Worm (Caenorhabditis elegans): ENCODE results near the gene Y7A5A.9.

Gene Y7A5A.9

ce11 chrX:15826866-15827265 lies at the start of gene Y7A5A.9:
TSS of gene Y7A5A.9 (plus strand) at chrX:15827166.
- no peak for TF ChIP-seq dao-5 (tag; optimal IDR thresholded peaks at IDR 0.05)
- no peak for TF ChIP-seq him-1 (tag; optimal IDR thresholded peaks at IDR 0.05)
- TF ChIP-seq W03F9.2 (tag; optimal IDR thresholded peaks at IDR 0.05) = no peak

- TF ChIP-seq W03F9.2 (tag; optimal IDR thresholded peaks at IDR 0.05) = no peak
- TF ChIP-seq dao-5 (tag; optimal IDR thresholded peaks at IDR 0.05) = no peak
- TF ChIP-seq him-1 (tag; optimal IDR thresholded peaks at IDR 0.05) = no peak
Observed at ce11 chrX:15779503-15779902, 47.5 kb upstream of the Y7A5A.9 start.

ce11 chrX:15782027-15782426 lies 44.9 kb upstream of the Y7A5A.9 start, which contains the start of gene Y7A5A.24:
TSS of gene Y7A5A.24 (minus strand) at chrX:15782127.
- TF ChIP-seq dao-5 (tag; optimal IDR thresholded peaks at IDR 0.05) (no peak), him-1 (tag; optimal IDR thresholded peaks at IDR 0.05) (no peak), W03F9.2 (tag; optimal IDR thresholded peaks at IDR 0.05) (no peak)

DNA sequence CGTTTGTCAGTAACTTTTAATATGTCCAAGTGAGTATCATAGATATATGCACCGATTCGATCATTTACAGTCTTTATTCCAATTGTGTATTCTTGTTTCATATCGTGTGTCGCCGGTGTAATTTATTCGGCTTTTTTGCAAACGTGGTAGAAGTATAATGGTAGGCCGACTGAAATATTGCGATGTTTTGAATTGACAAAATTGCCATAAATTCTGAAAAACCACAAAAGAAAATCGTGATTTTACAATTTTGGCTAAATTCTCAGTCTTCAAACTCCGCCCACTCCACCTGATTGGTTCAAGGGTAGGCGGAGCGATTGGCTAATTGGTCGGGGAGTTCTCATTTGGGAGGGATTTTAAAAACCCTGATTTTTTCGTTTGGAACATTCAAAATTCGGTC lies 42.4 kb upstream of the Y7A5A.9 start, which contains the start of gene Y7A5A.3:
Gene Y7A5A.3 (minus strand): TSS at position 101 of the 400 bp plus-strand sequence.
- no peak for TF ChIP-seq dao-5 (tag; optimal IDR thresholded peaks at IDR 0.05)
- TF ChIP-seq him-1 (tag; optimal IDR thresholded peaks at IDR 0.05) = no peak
- TF ChIP-seq W03F9.2 (tag; optimal IDR thresholded peaks at IDR 0.05) = no peak

DNA sequence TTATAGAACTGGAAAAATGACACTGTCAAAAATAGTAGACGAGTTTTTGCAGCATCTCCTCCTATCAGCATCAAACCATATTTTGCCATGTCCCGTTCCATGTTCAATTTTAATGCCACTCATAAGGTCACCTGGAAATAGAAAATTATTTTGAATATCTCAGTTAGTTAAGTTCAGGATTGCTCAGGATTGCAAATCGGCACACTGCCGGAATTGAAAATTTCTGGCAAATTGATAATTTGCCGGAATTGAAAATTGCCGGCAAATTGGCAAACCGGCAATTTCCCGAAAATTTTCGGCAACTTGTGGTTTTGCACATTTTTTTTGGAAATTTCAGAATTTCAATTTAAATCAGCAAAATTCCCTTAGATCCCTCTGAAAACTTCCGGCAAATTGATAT lies 40.2 kb upstream of the Y7A5A.9 start, which contains the start of gene Y7A5A.5:
Gene Y7A5A.5 (minus strand): TSS at position 101 of the 400 bp plus-strand sequence.
- no peak for TF ChIP-seq dao-5 (tag; optimal IDR thresholded peaks at IDR 0.05)
- TF ChIP-seq W03F9.2 (tag; optimal IDR thresholded peaks at IDR 0.05) = no peak
- no peak for TF ChIP-seq him-1 (tag; optimal IDR thresholded peaks at IDR 0.05)

ce11 chrX:15794977-15795376 lies 32.0 kb upstream of the Y7A5A.9 start, which contains the start of gene Y7A5A.10:
TSS of gene Y7A5A.10 (minus strand) at chrX:15795077.
- TF ChIP-seq W03F9.2 (tag; optimal IDR thresholded peaks at IDR 0.05) (no peak), him-1 (tag; optimal IDR thresholded peaks at IDR 0.05) (no peak), dao-5 (tag; optimal IDR thresholded peaks at IDR 0.05) (no peak)

ce11 chrX:15796633-15797032 lies 30.3 kb upstream of the Y7A5A.9 start:
- TF ChIP-seq dao-5 (tag; optimal IDR thresholded peaks at IDR 0.05) (no peak), him-1 (tag; optimal IDR thresholded peaks at IDR 0.05) (no peak)

ce11 chrX:15799595-15799994 lies 27.4 kb upstream of the Y7A5A.9 start, which contains the start of gene Y7A5A.6:
TSS of gene Y7A5A.6 (minus strand) at chrX:15799695.
- no peak for TF ChIP-seq him-1 (tag; optimal IDR thresholded peaks at IDR 0.05)
- no peak for TF ChIP-seq W03F9.2 (tag; optimal IDR thresholded peaks at IDR 0.05)
- TF ChIP-seq dao-5 (tag; optimal IDR thresholded peaks at IDR 0.05) = no peak

ce11 chrX:15801827-15802226 lies 25.1 kb upstream of the Y7A5A.9 start:
- TF ChIP-seq him-1 (tag; optimal IDR thresholded peaks at IDR 0.05) = no peak
- TF ChIP-seq W03F9.2 (tag; optimal IDR thresholded peaks at IDR 0.05) = no peak
- no peak for TF ChIP-seq dao-5 (tag; optimal IDR thresholded peaks at IDR 0.05)

DNA sequence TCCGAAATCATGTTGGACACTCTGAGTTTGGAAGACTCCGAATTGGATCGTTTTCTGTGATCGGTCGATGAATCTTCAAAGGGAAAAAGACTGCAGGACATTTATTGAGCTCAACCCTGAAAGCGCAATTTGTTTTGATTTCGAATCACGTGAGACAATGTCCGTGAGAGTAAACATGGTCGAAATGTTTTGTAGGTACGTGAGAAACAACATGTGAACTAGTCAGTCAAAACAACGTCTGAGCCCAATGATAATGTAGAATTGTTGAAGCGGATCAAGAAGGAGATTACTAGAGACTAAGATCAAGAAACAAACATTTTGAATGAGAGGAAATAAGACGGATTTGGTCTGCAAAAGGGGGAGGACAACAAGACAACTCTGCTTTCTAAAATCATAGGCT lies 22.9 kb upstream of the Y7A5A.9 start, which contains the start of gene Y7A5A.7:
Gene Y7A5A.7 (minus strand): TSS at position 101 of the 400 bp plus-strand sequence.
- TF ChIP-seq W03F9.2 (tag; optimal IDR thresholded peaks at IDR 0.05) = no peak
- TF ChIP-seq him-1 (tag; optimal IDR thresholded peaks at IDR 0.05) = no peak
- no peak for TF ChIP-seq dao-5 (tag; optimal IDR thresholded peaks at IDR 0.05)

DNA sequence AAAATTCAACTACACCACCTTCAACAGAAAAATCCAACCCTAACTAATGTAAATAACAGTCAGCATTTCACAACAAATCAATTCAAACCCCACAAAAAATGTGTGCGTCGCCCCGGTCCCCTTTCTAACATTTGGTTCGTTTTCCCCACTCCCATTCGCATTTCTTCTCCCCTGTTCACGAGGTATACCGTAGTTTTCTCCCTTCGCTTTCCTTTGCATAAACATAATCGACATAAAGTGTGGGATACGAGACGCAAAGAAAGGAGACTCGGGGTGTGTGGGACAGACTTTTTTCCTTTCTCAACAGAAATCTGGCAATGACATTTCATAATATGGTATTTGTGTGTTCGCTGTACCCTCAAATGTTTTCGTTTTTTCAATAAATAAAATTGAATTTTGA lies 15.6 kb upstream of the Y7A5A.9 start:
- TF ChIP-seq him-1 (tag; optimal IDR thresholded peaks at IDR 0.05) = no peak
- TF ChIP-seq dao-5 (tag; optimal IDR thresholded peaks at IDR 0.05) = no peak
- no peak for TF ChIP-seq W03F9.2 (tag; optimal IDR thresholded peaks at IDR 0.05)

ce11 chrX:15814548-15814947 lies 12.4 kb upstream of the Y7A5A.9 start:
- no peak for TF ChIP-seq W03F9.2 (tag; optimal IDR thresholded peaks at IDR 0.05)
- no peak for TF ChIP-seq him-1 (tag; optimal IDR thresholded peaks at IDR 0.05)
- TF ChIP-seq dao-5 (tag; optimal IDR thresholded peaks at IDR 0.05) = no peak

DNA sequence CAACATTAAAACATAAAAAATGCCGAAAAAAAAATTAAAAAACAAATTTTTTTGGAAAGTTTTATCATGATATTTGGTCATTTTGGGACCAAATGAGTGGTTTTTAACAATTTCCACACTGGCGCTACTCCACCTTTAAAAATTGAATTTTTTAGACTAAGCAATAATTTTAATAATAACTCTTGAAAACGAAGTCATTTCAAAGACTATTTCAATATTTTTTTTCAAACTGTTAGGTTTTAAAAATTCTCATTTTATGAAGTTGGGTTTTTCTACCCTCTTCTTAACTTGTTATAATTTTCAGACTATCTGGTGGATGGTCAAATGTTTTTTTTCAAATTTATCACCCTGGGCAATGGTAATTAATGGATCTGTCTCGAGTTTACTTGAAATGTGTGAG lies 4.8 kb upstream of the Y7A5A.9 start, which contains the start of gene Y7A5A.8:
Gene Y7A5A.8 (plus strand): TSS at position 301 of the 400 bp plus-strand sequence.
- TF ChIP-seq W03F9.2 (tag; optimal IDR thresholded peaks at IDR 0.05) = no peak
- TF ChIP-seq dao-5 (tag; optimal IDR thresholded peaks at IDR 0.05) = no peak
- no peak for TF ChIP-seq him-1 (tag; optimal IDR thresholded peaks at IDR 0.05)

DNA sequence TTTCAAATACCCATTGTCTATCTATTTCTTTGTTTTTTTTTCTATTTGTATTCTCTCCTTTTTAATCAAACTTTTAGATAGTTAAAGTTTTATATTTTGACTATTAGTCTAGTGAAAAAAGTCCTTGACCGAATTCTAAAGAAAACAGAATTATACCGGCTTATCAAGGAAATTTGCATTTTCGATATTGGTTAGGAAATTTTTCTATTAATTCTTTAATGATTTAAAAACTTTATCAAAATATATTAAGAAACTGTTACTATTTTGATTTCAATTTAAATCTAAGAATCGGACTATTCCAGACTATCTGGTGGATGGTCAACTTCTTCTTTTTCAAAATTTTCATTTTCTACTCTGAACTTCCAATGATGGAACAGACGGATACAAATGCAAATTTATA lies 1.1 kb downstream of the Y7A5A.9 start, which contains the start of gene Y7A5A.20:
Gene Y7A5A.20 (plus strand): TSS at position 301 of the 400 bp plus-strand sequence.
- no peak for TF ChIP-seq him-1 (tag; optimal IDR thresholded peaks at IDR 0.05)
- no peak for TF ChIP-seq W03F9.2 (tag; optimal IDR thresholded peaks at IDR 0.05)
- no peak for TF ChIP-seq dao-5 (tag; optimal IDR thresholded peaks at IDR 0.05)

- TF ChIP-seq him-1 (tag; optimal IDR thresholded peaks at IDR 0.05) = no peak
- no peak for TF ChIP-seq dao-5 (tag; optimal IDR thresholded peaks at IDR 0.05)
- TF ChIP-seq W03F9.2 (tag; optimal IDR thresholded peaks at IDR 0.05) = no peak
Observed at ce11 chrX:15831537-15831936, 4.6 kb downstream of the Y7A5A.9 start.
